Fruit fly (Drosophila melanogaster): ENCODE results near the gene CG13855.

Gene CG13855

dm6 chr3R:22455335-22455985, 49.7 kb downstream of the CG13855 start (continued):
- TF ChIP-seq CG12071 (GFP tag; optimal IDR thresholded peaks at IDR 0.05) (no peak), CG3726 (GFP tag; IDR thresholded peaks at IDR 0.05) (no peak), lilli (GFP tag; optimal IDR thresholded peaks at IDR 0.05) (no peak), ind (GFP tag; optimal IDR thresholded peaks at IDR 0.05) (peak; percentile 9), CG6765 (GFP tag; optimal IDR thresholded peaks at IDR 0.05) (no peak), Side (GFP tag; optimal IDR thresholded peaks at IDR 0.05) (no peak), CG12942 (GFP tag; optimal IDR thresholded peaks at IDR 0.05) (no peak), CG32532 (GFP tag; IDR thresholded peaks at IDR 0.05) (no peak), Dbx (GFP tag; IDR thresholded peaks at IDR 0.05) (no peak), CG43689 (GFP tag; IDR thresholded peaks at IDR 0.05) (no peak), ac (GFP tag; optimal IDR thresholded peaks at IDR 0.05) (no peak), CG31441 (GFP tag; IDR thresholded peaks at IDR 0.05) (0 out of 2 replicates have a peak, but pooled peaks have one; percentile 26), Sox100B (GFP tag; optimal IDR thresholded peaks at IDR 0.05) (no peak), CG2129 (GFP tag; IDR thresholded peaks at IDR 0.05; ENCODE audit: partially characterized antibody) (no peak), ATbp (GFP tag; optimal IDR thresholded peaks at IDR 0.05) (no peak), grn (GFP tag; optimal IDR thresholded peaks at IDR 0.05) (no peak), BtbVII (GFP tag; optimal IDR thresholded peaks at IDR 0.05) (no peak), CG14441 (GFP tag; IDR thresholded peaks at IDR 0.05) (peak; percentile 15; the same call in 1 of the 2 replicates), Hr51 (GFP tag; optimal IDR thresholded peaks at IDR 0.05) (peak in 1 of 2 experiments; percentile 2), CG12236 (GFP tag; optimal IDR thresholded peaks at IDR 0.05) (no peak), CG15514 (GFP tag; optimal IDR thresholded peaks at IDR 0.05) (peak; percentile 24), CG30403 (GFP tag; optimal IDR thresholded peaks at IDR 0.05) (peak; percentile 32), CG18262 (tag; optimal IDR thresholded peaks at IDR 0.05) (peak; percentile 31), CG34376 (GFP tag; optimal IDR thresholded peaks at IDR 0.05) (peak; percentile 84), Oaz (GFP tag; IDR thresholded peaks at IDR 0.05) (no peak), hkb (optimal IDR thresholded peaks at IDR 0.05) (no peak), hkb (GFP tag; IDR thresholded peaks at IDR 0.05) (0 out of 2 replicates have a peak, but pooled peaks have one; percentile 16), chif (GFP tag; optimal IDR thresholded peaks at IDR 0.05) (no peak), CG2889 (GFP tag; IDR thresholded peaks at IDR 0.05) (no peak), jing (GFP tag; optimal IDR thresholded peaks at IDR 0.05) (no peak), CG15601 (tag; optimal IDR thresholded peaks at IDR 0.05) (no peak), bigmax (GFP tag; optimal IDR thresholded peaks at IDR 0.05) (no peak), HLH3B (GFP tag; IDR thresholded peaks at IDR 0.05) (no peak), CG17361 (GFP tag; IDR thresholded peaks at IDR 0.05) (peak; percentile 55; the same call in 2 of the 3 replicates), mam (GFP tag; optimal IDR thresholded peaks at IDR 0.05) (no peak), TFAM (GFP tag; optimal IDR thresholded peaks at IDR 0.05) (no peak), odd (GFP tag; optimal IDR thresholded peaks at IDR 0.05) (no peak), row (GFP tag; IDR thresholded peaks at IDR 0.05) (peak; percentile 30; the same call in 2 of the 3 replicates), CG12391 (tag; optimal IDR thresholded peaks at IDR 0.05) (no peak), kni (GFP tag; optimal IDR thresholded peaks at IDR 0.05) (no peak), CG11695 (GFP tag; IDR thresholded peaks at IDR 0.05) (0 out of 3 replicates have a peak, but pooled peaks have one; percentile 40), maf-S (GFP tag; optimal IDR thresholded peaks at IDR 0.05) (no peak), h (optimal IDR thresholded peaks at IDR 0.05) (no peak), Med (GFP tag) (peak; percentile 36), yki (optimal IDR thresholded peaks at IDR 0.05) (no peak), Ada2b (GFP tag; IDR thresholded peaks at IDR 0.05) (0 out of 2 replicates have a peak, but pooled peaks have one; percentile 6), trh (GFP tag; optimal IDR thresholded peaks at IDR 0.05) (no peak), Jarid2 (GFP tag; optimal IDR thresholded peaks at IDR 0.05) (no peak), bowl (GFP tag; IDR thresholded peaks at IDR 0.05) (no peak), CG10979 (tag; optimal IDR thresholded peaks at IDR 0.05) (peak; percentile 5), CG12659 (GFP tag; optimal IDR thresholded peaks at IDR 0.05) (peak; percentile 0)
